Worm (Caenorhabditis elegans) whole organism, L4 larva: ENCODE data around the gene dsh-2.

ENCODE experiments used
- ces-1 ChIP-seq: fragments of 150-350 bp; sonication (generic microtip); optimal IDR thresholded peaks from 4 replicates; lab custom pipeline; 2014; ENCODE audit warnings: missing biosample characterization, missing genetic modification reagents, missing genetic modification characterization
- ztf-11 ChIP-seq: fragments of 150-350 bp; optimal IDR thresholded peaks from 2 replicates; lab custom pipeline; 2014; ENCODE audit warnings: missing biosample characterization, missing genetic modification characterization

ce11 chrII:5056254-5056653, 24.7 kb downstream of the dsh-2 start:
- TF ChIP-seq ces-1 = no peak
- no peak for TF ChIP-seq ztf-11
